Worm (Caenorhabditis elegans): ENCODE data around the gene C45G9.4.
"Not testable (repeated sequence)": the region's sequence is repeated elsewhere in the genome, so short reads cannot be mapped to it uniquely, and the experiment has no call there.

- TF ChIP-seq klf-2 (GFP tag; conservative IDR thresholded peaks at IDR 0.05); T22C8.4 (GFP tag; IDR thresholded peaks at IDR 0.05); flt-1 (GFP tag; IDR thresholded peaks at IDR 0.05): not testable (repeated sequence)
Measured at ce11 chrIII:5062406-5062805, at the start of gene C45G9.4.

All from whole organism, midembryonic.